Worm (Caenorhabditis elegans) whole organism, L3 larva: Measurements from ENCODE around the gene Y56A3A.28.
A peak's percentile ranks its signal among the peaks of the same experiment; 100 is the strongest.

Source experiments
- R02D3.7 ChIP-seq: fragments of 150-350 bp; optimal IDR thresholded peaks from 2 replicates; lab custom pipeline; 2014; ENCODE audit warnings: missing biosample characterization, missing genetic modification characterization
- ZK546.5 ChIP-seq: sonication (generic microtip); optimal IDR thresholded peaks from 2 replicates; lab custom pipeline; 2017; ENCODE audit warnings: missing biosample characterization, missing genetic modification characterization
- aly-2 ChIP-seq: fragments of 150-350 bp; optimal IDR thresholded peaks from 2 replicates; lab custom pipeline; 2014; ENCODE audit warnings: missing biosample characterization, missing genetic modification characterization
- ama-1 ChIP-seq: fragments of 150-350 bp; optimal IDR thresholded peaks from 2 replicates; lab custom pipeline; 2018
- ceh-16 ChIP-seq: sonication (generic microtip); optimal IDR thresholded peaks from 2 replicates; lab custom pipeline; 2017; ENCODE audit warnings: missing biosample characterization, missing genetic modification characterization
- ceh-28 ChIP-seq: fragments of 150-350 bp; optimal IDR thresholded peaks from 2 replicates; lab custom pipeline; 2014; ENCODE audit warnings: missing biosample characterization, missing genetic modification reagents, missing genetic modification characterization
- ceh-82 ChIP-seq: fragments of 150-350 bp; optimal IDR thresholded peaks from 2 replicates; lab custom pipeline; 2014; ENCODE audit warnings: missing biosample characterization, missing genetic modification characterization
- ceh-9 ChIP-seq: sonication (generic microtip); optimal IDR thresholded peaks from 2 replicates; lab custom pipeline; 2018; ENCODE audit warnings: missing biosample characterization, missing genetic modification characterization
- egl-5 ChIP-seq: fragments of 150-350 bp; optimal IDR thresholded peaks from 2 replicates; lab custom pipeline; 2017; ENCODE audit warnings: missing biosample characterization, missing genetic modification reagents, missing genetic modification characterization, inconsistent platforms
- elt-1 ChIP-seq: fragments of 150-350 bp; optimal IDR thresholded peaks from 2 replicates; lab custom pipeline; 2014; ENCODE audit warnings: missing biosample characterization, missing genetic modification characterization
- elt-2 ChIP-seq: sonication (generic microtip); optimal IDR thresholded peaks from 2 replicates; lab custom pipeline; 2016; ENCODE audit warnings: missing genetic modification reagents, mild to moderate bottlenecking, missing genetic modification characterization, missing compliant biosample characterization
- elt-3 ChIP-seq, 3 experiments: fragments of 150-350 bp in 1 of 3; sonication (generic microtip) in 2 of 3; optimal IDR thresholded peaks; 2 replicates in 2 of 3; 4 replicates in 1 of 3; lab custom pipeline; 2014 to 2017; ENCODE audit warnings: missing biosample characterization in 3 of 3, missing genetic modification characterization in 3 of 3
- fkh-10 ChIP-seq: sonication (generic microtip); optimal IDR thresholded peaks from 2 replicates; lab custom pipeline; 2017; ENCODE audit warnings: missing biosample characterization, missing genetic modification reagents, missing genetic modification characterization
- fkh-2 ChIP-seq: fragments of 150-350 bp; optimal IDR thresholded peaks from 2 replicates; lab custom pipeline; 2014; ENCODE audit warnings: missing biosample characterization, missing genetic modification reagents, missing genetic modification characterization
- fos-1 ChIP-seq: fragments of 150-350 bp; optimal IDR thresholded peaks from 2 replicates; lab custom pipeline; 2014; ENCODE audit warnings: missing biosample characterization, missing genetic modification characterization
- hmg-11 ChIP-seq: sonication (generic microtip); optimal IDR thresholded peaks from 2 replicates; lab custom pipeline; 2016; ENCODE audit warnings: missing genetic modification characterization, missing compliant biosample characterization
- lin-15B ChIP-seq: fragments of 150-350 bp; optimal IDR thresholded peaks from 2 replicates; lab custom pipeline; 2014; ENCODE audit warnings: missing biosample characterization, missing genetic modification characterization
- lin-39 ChIP-seq: fragments of 150-350 bp; optimal IDR thresholded peaks from 2 replicates; lab custom pipeline; 2018; ENCODE audit warnings: missing biosample characterization, missing genetic modification reagents, missing genetic modification characterization
- lsy-12 ChIP-seq: sonication (generic microtip); optimal IDR thresholded peaks from 2 replicates; lab custom pipeline; 2016; ENCODE audit warnings: mild to moderate bottlenecking, missing genetic modification characterization, missing compliant biosample characterization
- mdl-1 ChIP-seq: fragments of 150-350 bp; optimal IDR thresholded peaks from 2 replicates; lab custom pipeline; 2014; ENCODE audit warnings: missing biosample characterization, missing genetic modification characterization
- mml-1 ChIP-seq: fragments of 150-350 bp; sonication (generic microtip); optimal IDR thresholded peaks from 3 replicates; lab custom pipeline; 2014; ENCODE audit warnings: missing biosample characterization, missing genetic modification characterization
- nfya-1 ChIP-seq: sonication (generic microtip); optimal IDR thresholded peaks from 2 replicates; lab custom pipeline; 2017; ENCODE audit warnings: missing genetic modification characterization, mild to moderate bottlenecking, missing compliant biosample characterization, antibody characterized with exemption, moderate library complexity; ENCODE audit not compliant: insufficient read depth
- nhr-11 ChIP-seq: fragments of 150-350 bp; optimal IDR thresholded peaks from 2 replicates; lab custom pipeline; 2014; ENCODE audit warnings: missing biosample characterization, missing genetic modification characterization
- nhr-12 ChIP-seq: fragments of 150-350 bp; optimal IDR thresholded peaks from 2 replicates; lab custom pipeline; 2014; ENCODE audit warnings: missing biosample characterization, missing genetic modification characterization
- nhr-23 ChIP-seq: fragments of 150-350 bp; optimal IDR thresholded peaks from 2 replicates; lab custom pipeline; 2014; ENCODE audit warnings: missing biosample characterization, missing genetic modification reagents, missing genetic modification characterization
- nhr-25 ChIP-seq: sonication (generic microtip); optimal IDR thresholded peaks from 2 replicates; lab custom pipeline; 2017; ENCODE audit warnings: missing biosample characterization, missing genetic modification characterization
- nhr-28 ChIP-seq: fragments of 150-350 bp; optimal IDR thresholded peaks from 2 replicates; lab custom pipeline; 2014; ENCODE audit warnings: missing biosample characterization, missing genetic modification characterization
- nhr-43 ChIP-seq: sonication (generic microtip); optimal IDR thresholded peaks from 2 replicates; lab custom pipeline; 2016; ENCODE audit warnings: mild to moderate bottlenecking, missing genetic modification characterization, missing compliant biosample characterization; ENCODE audit not compliant: poor library complexity, severe bottlenecking
- nhr-76 ChIP-seq: fragments of 150-350 bp; sonication (generic microtip); optimal IDR thresholded peaks from 5 replicates; lab custom pipeline; 2014; ENCODE audit warnings: missing biosample characterization, missing genetic modification characterization
- nhr-77 ChIP-seq: fragments of 150-350 bp; optimal IDR thresholded peaks from 2 replicates; lab custom pipeline; 2014; ENCODE audit warnings: missing biosample characterization, missing genetic modification characterization
- pha-4 ChIP-seq: fragments of 150-350 bp; optimal IDR thresholded peaks from 2 replicates; lab custom pipeline; 2014; ENCODE audit warnings: missing biosample characterization, missing genetic modification reagents, missing genetic modification characterization
- pqm-1 ChIP-seq: fragments of 150-350 bp; optimal IDR thresholded peaks from 2 replicates; lab custom pipeline; 2017; ENCODE audit warnings: missing biosample characterization, missing genetic modification characterization, inconsistent platforms
- sea-2 ChIP-seq: fragments of 150-350 bp; sonication (generic microtip); optimal IDR thresholded peaks from 4 replicates; lab custom pipeline; 2014; ENCODE audit warnings: missing biosample characterization, missing genetic modification reagents, missing genetic modification characterization
- skn-1 ChIP-seq: fragments of 150-350 bp; optimal IDR thresholded peaks from 2 replicates; lab custom pipeline; 2014; ENCODE audit warnings: missing biosample characterization, missing genetic modification characterization
- snpc-4 ChIP-seq: fragments of 150-350 bp; optimal IDR thresholded peaks from 2 replicates; lab custom pipeline; 2014; ENCODE audit warnings: missing biosample characterization, missing genetic modification characterization
- tbx-2 ChIP-seq: sonication (generic microtip); optimal IDR thresholded peaks from 2 replicates; lab custom pipeline; 2016; ENCODE audit warnings: mild to moderate bottlenecking, missing genetic modification characterization, missing compliant biosample characterization
- unc-39 ChIP-seq: sonication (generic microtip); optimal IDR thresholded peaks from 4 replicates; lab custom pipeline; 2017; ENCODE audit warnings: missing biosample characterization, missing genetic modification characterization
- unc-62 ChIP-seq: fragments of 150-350 bp; sonication (generic microtip); optimal IDR thresholded peaks from 4 replicates; lab custom pipeline; 2014; ENCODE audit warnings: missing biosample characterization, missing genetic modification reagents, missing genetic modification characterization
- zag-1 ChIP-seq: fragments of 150-350 bp; optimal IDR thresholded peaks from 2 replicates; lab custom pipeline; 2014; ENCODE audit warnings: missing biosample characterization, missing genetic modification characterization
- ztf-11 ChIP-seq: fragments of 150-350 bp; optimal IDR thresholded peaks from 2 replicates; lab custom pipeline; 2014; ENCODE audit warnings: missing biosample characterization, missing genetic modification characterization
- ztf-4 ChIP-seq: fragments of 150-350 bp; optimal IDR thresholded peaks from 2 replicates; lab custom pipeline; 2014; ENCODE audit warnings: missing biosample characterization, missing genetic modification characterization

The Y56A3A.28 gene

ce11 chrIII:11949276-11949879 lies 21.8 kb downstream of the Y56A3A.28 start:
- no peak for TF ChIP-seq ZK546.5 (tag; lab: Kevin White, UChicago)
- no peak for TF ChIP-seq ztf-11 (tag; lab: Kevin White, UChicago)
- peak; percentile 40 for TF ChIP-seq pqm-1 (tag; lab: Kevin White, UChicago)
- TF ChIP-seq elt-2 (tag; lab: Kevin White, UChicago): peak; percentile 40
- TF ChIP-seq pha-4 (tag; lab: Kevin White, UChicago): peak; percentile 37

ce11 chrIII:11948437-11948836 lies 22.7 kb downstream of the Y56A3A.28 start:
- TF ChIP-seq pqm-1 (tag; lab: Kevin White, UChicago): peak; percentile 13
- TF ChIP-seq pha-4 (tag; lab: Kevin White, UChicago): peak; percentile 4
- TF ChIP-seq egl-5 (tag; lab: Kevin White, UChicago): no peak

- TF ChIP-seq skn-1 (no peak), fos-1 (tag; lab: Kevin White, UChicago) (no peak), tbx-2 (tag; lab: Kevin White, UChicago) (no peak), elt-2 (tag; lab: Kevin White, UChicago) (peak; percentile 51), mml-1 (tag; lab: Kevin White, UChicago) (no peak), zag-1 (no peak), nfya-1 (tag; lab: Kevin White, UChicago) (peak; percentile 21), ceh-16 (tag; lab: Kevin White, UChicago) (no peak), nhr-28 (tag; lab: Kevin White, UChicago) (no peak), lin-39 (no peak), ceh-9 (tag; lab: Kevin White, UChicago) (no peak), R02D3.7 (no peak), nhr-25 (no peak), hmg-11 (tag; lab: Kevin White, UChicago) (peak; percentile 27), nhr-76 (tag; lab: Kevin White, UChicago) (no peak), lin-15B (tag; lab: Kevin White, UChicago) (no peak), ama-1 (lab: Kevin White, UChicago) (no peak), pqm-1 (tag; lab: Kevin White, UChicago) (peak; percentile 76), ztf-4 (no peak), pha-4 (tag; lab: Kevin White, UChicago) (peak; percentile 94), nhr-23 (tag; lab: Kevin White, UChicago) (no peak)
Measured at ce11 chrIII:11947527-11947926, 23.6 kb downstream of the Y56A3A.28 start.

- peak; percentile 71 for TF ChIP-seq nfya-1 (tag; lab: Kevin White, UChicago)
- TF ChIP-seq ceh-82 (tag; lab: Kevin White, UChicago): no peak
- TF ChIP-seq ama-1 (lab: Kevin White, UChicago): no peak
- TF ChIP-seq unc-39 (tag; lab: Kevin White, UChicago): no peak
- no peak for TF ChIP-seq sea-2 (GFP tag; lab: Kevin White, UChicago)
Measured at ce11 chrIII:11946973-11947372, 24.2 kb downstream of the Y56A3A.28 start, which contains the start of gene Y56A3A.7. Gene Y56A3A.7, minus strand, starts transcription at chrIII:11947019.

- TF ChIP-seq unc-39 (tag; lab: Kevin White, UChicago) (no peak), mdl-1 (tag; lab: Kevin White, UChicago) (no peak), fkh-2 (tag; lab: Kevin White, UChicago) (no peak), fos-1 (tag; lab: Kevin White, UChicago) (no peak), nhr-77 (tag; lab: Kevin White, UChicago) (no peak), ceh-16 (tag; lab: Kevin White, UChicago) (no peak), R02D3.7 (peak; percentile 40), elt-1 (tag; lab: Kevin White, UChicago) (no peak), ztf-4 (no peak), ama-1 (lab: Kevin White, UChicago) (peak; percentile 6), ZK546.5 (tag; lab: Kevin White, UChicago) (no peak), skn-1 (peak; percentile 41), ceh-9 (tag; lab: Kevin White, UChicago) (no peak), nhr-12 (tag; lab: Kevin White, UChicago) (no peak), fkh-10 (peak; percentile 84), nhr-23 (tag; lab: Kevin White, UChicago) (peak; percentile 86), snpc-4 (tag; lab: Kevin White, UChicago) (peak; percentile 77), nhr-43 (tag; lab: Kevin White, UChicago) (peak; percentile 96), nhr-25 (peak; percentile 46), elt-3 (tag; optimal IDR thresholded peaks at IDR 0.05; lab: Kevin White, UChicago) (no peak), nhr-28 (tag; lab: Kevin White, UChicago) (no peak), mml-1 (tag; lab: Kevin White, UChicago) (no peak), unc-62 (GFP tag; lab: Kevin White, UChicago) (no peak), aly-2 (tag; lab: Kevin White, UChicago) (no peak), ceh-28 (no peak), lin-39 (peak; percentile 63), nhr-11 (tag; lab: Kevin White, UChicago) (no peak), lsy-12 (tag; lab: Kevin White, UChicago) (peak; percentile 88), pqm-1 (tag; lab: Kevin White, UChicago) (no peak)
Measured at ce11 chrIII:11946062-11946749, 25.0 kb downstream of the Y56A3A.28 start.
